Fruit fly (Drosophila melanogaster) whole organism, embryonic: Measurements from ENCODE around the gene PIG-B.

Source experiments
- Ada2b ChIP-seq: fragments of 200-800 bp; sonication (Bioruptor generic); IDR thresholded peaks from 2 replicates; pipeline ENCODE4 v1.3.6; 2022; ENCODE audit warnings: missing biosample characterization, missing genetic modification characterization
- Adf1 ChIP-seq: fragments of 200-800 bp; sonication (Bioruptor generic); IDR thresholded peaks from 2 replicates; pipeline ENCODE4 v1.3.6; 2022; ENCODE audit warnings: missing biosample characterization, missing genetic modification characterization
- Atf3 ChIP-seq: fragments of 200-800 bp; sonication (Bioruptor generic); optimal IDR thresholded peaks from 3 replicates; lab custom pipeline; 2016; ENCODE audit warnings: missing biosample characterization, missing genetic modification characterization
- CG10366 ChIP-seq: fragments of 200-800 bp; sonication (Bioruptor generic); IDR thresholded peaks from 2 replicates; pipeline ENCODE4 v1.3.6; 2022; ENCODE audit warnings: missing biosample characterization, missing genetic modification characterization
- CG11247 ChIP-seq: fragments of 200-800 bp; sonication (Bioruptor generic); IDR thresholded peaks from 2 replicates; pipeline ENCODE4 v1.3.6; 2022; ENCODE audit warnings: missing biosample characterization, missing genetic modification characterization
- CG11723 ChIP-seq: fragments of 200-800 bp; sonication (Bioruptor generic); optimal IDR thresholded peaks from 2 replicates; lab custom pipeline; 2017; ENCODE audit warnings: missing biosample characterization, mild to moderate bottlenecking, missing genetic modification characterization
- CG13424 ChIP-seq: fragments of 200-800 bp; sonication (Bioruptor generic); optimal IDR thresholded peaks from 2 replicates; lab custom pipeline; 2019; ENCODE audit warnings: missing biosample characterization, mild to moderate bottlenecking, missing genetic modification characterization, moderate library complexity
- CG14667 ChIP-seq: fragments of 200-800 bp; sonication (Bioruptor generic); IDR thresholded peaks from 2 replicates; pipeline ENCODE4 v1.3.6; 2022; ENCODE audit warnings: missing biosample characterization, missing genetic modification characterization
- CG1602 ChIP-seq: fragments of 200-800 bp; sonication (Bioruptor generic); optimal IDR thresholded peaks from 3 replicates; lab custom pipeline; 2016; ENCODE audit warnings: missing biosample characterization, missing genetic modification characterization
- CG17328 ChIP-seq: fragments of 200-800 bp; sonication (Bioruptor generic); IDR thresholded peaks from 2 replicates; pipeline ENCODE4 v1.3.6; 2022; ENCODE audit warnings: missing biosample characterization, missing genetic modification characterization
- CG17359 ChIP-seq: fragments of 200-800 bp; sonication (Bioruptor generic); optimal IDR thresholded peaks from 3 replicates; lab custom pipeline; 2018; ENCODE audit warnings: missing biosample characterization, mild to moderate bottlenecking, missing genetic modification characterization, moderate library complexity
- CG18262 ChIP-seq: fragments of 200-800 bp; optimal IDR thresholded peaks from 3 replicates; lab custom pipeline; 2019; ENCODE audit warnings: missing biosample characterization, mild to moderate bottlenecking, missing genetic modification characterization, moderate library complexity
- CG2120 ChIP-seq: fragments of 200-800 bp; sonication (Bioruptor generic); optimal IDR thresholded peaks from 3 replicates; lab custom pipeline; 2016; ENCODE audit warnings: missing biosample characterization, missing genetic modification characterization
- CG4404 ChIP-seq: fragments of 200-800 bp; sonication (Bioruptor generic); IDR thresholded peaks from 2 replicates; pipeline ENCODE4 v1.3.6; 2022; ENCODE audit warnings: missing biosample characterization, missing genetic modification characterization
- CG4424 ChIP-seq: fragments of 200-800 bp; sonication (Bioruptor generic); optimal IDR thresholded peaks from 3 replicates; lab custom pipeline; 2016; ENCODE audit warnings: missing biosample characterization, missing genetic modification characterization
- CG4707 ChIP-seq: fragments of 200-800 bp; sonication (Bioruptor generic); optimal IDR thresholded peaks from 2 replicates; lab custom pipeline; 2018; ENCODE audit warnings: missing biosample characterization, mild to moderate bottlenecking, missing genetic modification characterization, moderate library complexity
- CG5245 ChIP-seq: fragments of 200-800 bp; sonication (Bioruptor generic); optimal IDR thresholded peaks from 3 replicates; lab custom pipeline; 2016; ENCODE audit warnings: missing biosample characterization, missing genetic modification characterization
- CG6272 ChIP-seq: fragments of 200-800 bp; sonication (Bioruptor generic); IDR thresholded peaks from 2 replicates; pipeline ENCODE4 v1.3.6; 2022; ENCODE audit warnings: missing biosample characterization, missing genetic modification characterization
- CG6689 ChIP-seq: fragments of 200-800 bp; sonication (Bioruptor generic); IDR thresholded peaks from 2 replicates; pipeline ENCODE4 v1.3.6; 2022; ENCODE audit warnings: missing biosample characterization, missing genetic modification characterization
- CG7372 ChIP-seq: fragments of 200-800 bp; sonication (Bioruptor generic); IDR thresholded peaks from 2 replicates; pipeline ENCODE4 v1.3.6; 2022; ENCODE audit warnings: missing biosample characterization, missing genetic modification characterization
- CG7556 ChIP-seq: fragments of 200-800 bp; sonication (Bioruptor generic); optimal IDR thresholded peaks from 2 replicates; lab custom pipeline; 2017; ENCODE audit warnings: missing biosample characterization, mild to moderate bottlenecking, missing genetic modification characterization
- CG8924 ChIP-seq: fragments of 200-800 bp; optimal IDR thresholded peaks from 3 replicates; lab custom pipeline; 2019; ENCODE audit warnings: missing biosample characterization, mild to moderate bottlenecking, missing genetic modification characterization, moderate library complexity
- CG9215 ChIP-seq: fragments of 200-800 bp; sonication (Bioruptor generic); IDR thresholded peaks from 2 replicates; pipeline ENCODE4 v1.3.6; 2022; ENCODE audit warnings: missing biosample characterization, missing genetic modification characterization
- CoRest ChIP-seq: fragments of 200-800 bp; sonication (Bioruptor generic); optimal IDR thresholded peaks from 3 replicates; lab custom pipeline; 2018; ENCODE audit warnings: missing biosample characterization, mild to moderate bottlenecking, missing genetic modification characterization, moderate library complexity
- D19B ChIP-seq: fragments of 200-800 bp; sonication (Bioruptor generic); optimal IDR thresholded peaks from 2 replicates; lab custom pipeline; 2017; ENCODE audit warnings: missing biosample characterization, mild to moderate bottlenecking, missing genetic modification characterization
- Dip3 ChIP-seq: fragments of 200-800 bp; sonication (Bioruptor generic); optimal IDR thresholded peaks from 3 replicates; lab custom pipeline; 2016; ENCODE audit warnings: missing biosample characterization, missing genetic modification characterization
- Fer1 ChIP-seq: fragments of 200-800 bp; sonication (Bioruptor generic); optimal IDR thresholded peaks from 2 replicates; lab custom pipeline; 2017; ENCODE audit warnings: missing biosample characterization, mild to moderate bottlenecking, missing genetic modification characterization
- Gug ChIP-seq: fragments of 200-800 bp; sonication (Bioruptor generic); IDR thresholded peaks from 4 replicates; pipeline ENCODE4 v1.3.6; 2022; ENCODE audit warnings: missing biosample characterization, missing genetic modification characterization
- H15 ChIP-seq: fragments of 200-800 bp; sonication (Bioruptor generic); IDR thresholded peaks from 3 replicates; pipeline ENCODE4 v1.3.6; 2022; ENCODE audit warnings: missing biosample characterization, missing genetic modification characterization
- HHEX ChIP-seq: fragments of 200-800 bp; sonication (Bioruptor generic); optimal IDR thresholded peaks from 3 replicates; lab custom pipeline; 2017; ENCODE audit warnings: missing biosample characterization, mild to moderate bottlenecking, missing genetic modification characterization, missing genetic modification reagents
- HLHmδ ChIP-seq: fragments of 200-800 bp; sonication (Bioruptor generic); optimal IDR thresholded peaks from 2 replicates; lab custom pipeline; 2018; ENCODE audit warnings: missing biosample characterization, mild to moderate bottlenecking, missing genetic modification characterization, moderate library complexity
- Rfx ChIP-seq: fragments of 200-800 bp; sonication (Bioruptor generic); IDR thresholded peaks from 2 replicates; pipeline ENCODE4 v1.3.6; 2022; ENCODE audit warnings: missing biosample characterization, missing genetic modification characterization
- Ssrp ChIP-seq: fragments of 200-800 bp; sonication (Bioruptor generic); optimal IDR thresholded peaks from 2 replicates; lab custom pipeline; 2018; ENCODE audit warnings: missing biosample characterization, mild to moderate bottlenecking, missing genetic modification characterization, moderate library complexity
- Xbp1 ChIP-seq: fragments of 200-800 bp; sonication (Bioruptor generic); optimal IDR thresholded peaks from 3 replicates; lab custom pipeline; 2016; ENCODE audit warnings: missing biosample characterization, mild to moderate bottlenecking, missing genetic modification characterization
- esg ChIP-seq: fragments of 200-800 bp; sonication (Bioruptor generic); conservative IDR thresholded peaks from 2 replicates; pipeline ENCODE4 v1.3.6; 2022; ENCODE audit warnings: missing biosample characterization, missing genetic modification characterization
- exex ChIP-seq: fragments of 200-800 bp; sonication (Bioruptor generic); optimal IDR thresholded peaks from 4 replicates; lab custom pipeline; 2018; ENCODE audit warnings: missing biosample characterization, mild to moderate bottlenecking, missing genetic modification characterization, moderate library complexity
- gsb ChIP-seq: fragments of 200-800 bp; sonication (Bioruptor generic); IDR thresholded peaks from 2 replicates; pipeline ENCODE4 v1.3.6; 2022; ENCODE audit warnings: missing biosample characterization, missing genetic modification characterization
- maf-S ChIP-seq: fragments of 200-800 bp; sonication (Bioruptor generic); optimal IDR thresholded peaks from 2 replicates; lab custom pipeline; 2016; ENCODE audit warnings: missing biosample characterization, missing genetic modification characterization
- phol ChIP-seq: fragments of 200-800 bp; sonication (Bioruptor generic); optimal IDR thresholded peaks from 3 replicates; lab custom pipeline; 2018; ENCODE audit warnings: missing biosample characterization, mild to moderate bottlenecking, missing genetic modification characterization, moderate library complexity
- psq ChIP-seq: fragments of 200-800 bp; sonication (Bioruptor generic); optimal IDR thresholded peaks from 2 replicates; lab custom pipeline; 2017; ENCODE audit warnings: missing biosample characterization, missing genetic modification characterization
- pum ChIP-seq: fragments of 200-800 bp; sonication (Bioruptor generic); optimal IDR thresholded peaks from 2 replicates; lab custom pipeline; 2016; ENCODE audit warnings: missing biosample characterization, missing genetic modification characterization
- schlank ChIP-seq: fragments of 200-800 bp; sonication (Bioruptor generic); optimal IDR thresholded peaks from 2 replicates; lab custom pipeline; 2018; ENCODE audit warnings: missing biosample characterization, mild to moderate bottlenecking, missing genetic modification characterization
- scrt ChIP-seq: fragments of 200-800 bp; sonication (Bioruptor generic); optimal IDR thresholded peaks from 2 replicates; lab custom pipeline; 2018; ENCODE audit warnings: missing biosample characterization, mild to moderate bottlenecking, missing genetic modification characterization, moderate library complexity
- sisA ChIP-seq: fragments of 200-800 bp; sonication (Bioruptor generic); IDR thresholded peaks from 2 replicates; pipeline ENCODE4 v1.3.6; 2022; ENCODE audit warnings: missing biosample characterization, missing genetic modification characterization
- slbo ChIP-seq: fragments of 200-800 bp; sonication (Bioruptor generic); IDR thresholded peaks from 2 replicates; pipeline ENCODE4 v1.3.6; 2022; ENCODE audit warnings: missing biosample characterization, missing genetic modification characterization
- sug ChIP-seq: fragments of 200-800 bp; optimal IDR thresholded peaks from 2 replicates; lab custom pipeline; 2019; ENCODE audit warnings: missing biosample characterization, mild to moderate bottlenecking, missing genetic modification characterization, moderate library complexity
- trh ChIP-seq: fragments of 200-800 bp; sonication (Bioruptor generic); optimal IDR thresholded peaks from 2 replicates; lab custom pipeline; 2016; ENCODE audit warnings: missing biosample characterization, missing genetic modification characterization
- unpg ChIP-seq: fragments of 200-800 bp; sonication (Bioruptor generic); optimal IDR thresholded peaks from 3 replicates; lab custom pipeline; 2018; ENCODE audit warnings: missing biosample characterization, mild to moderate bottlenecking, missing genetic modification characterization, moderate library complexity
- usp ChIP-seq: fragments of >200 bp; optimal IDR thresholded peaks from 2 replicates; lab custom pipeline; 2017; ENCODE audit warnings: missing biosample characterization, missing genetic modification characterization
- vvl ChIP-seq: fragments of 200-800 bp; sonication (Bioruptor generic); IDR thresholded peaks from 2 replicates; pipeline ENCODE4 v1.3.6; 2022; ENCODE audit warnings: missing biosample characterization, missing genetic modification characterization
- wor ChIP-seq: fragments of 200-800 bp; sonication (Bioruptor generic); IDR thresholded peaks from 2 replicates; pipeline ENCODE4 v1.3.6; 2022; ENCODE audit warnings: missing biosample characterization, missing genetic modification characterization

Gene PIG-B

dm6 chr3L:3771406-3771935 is 39.6 kb upstream of the PIG-B start (continued):
- TF ChIP-seq vvl (peak; percentile 91), CG9215 (GFP tag; lab: Robert Waterston, UW) (no peak; the same call in 1 of the 2 replicates), CoRest (peak; percentile 88), D19B (GFP tag; lab: Kevin White, UChicago) (peak; percentile 36), CG11723 (GFP tag; lab: Kevin White, UChicago) (peak; percentile 16), CG11247 (GFP tag; lab: Robert Waterston, UW) (peak; percentile 74), CG8924 (tag; lab: Kevin White, UChicago) (peak; percentile 89), Atf3 (GFP tag; lab: Kevin White, UChicago) (no peak), H15 (peak; percentile 73; the same call in 2 of the 3 replicates), Ada2b (GFP tag; lab: Robert Waterston, UW) (peak; percentile 92), Dip3 (peak; percentile 2), CG6689 (GFP tag; lab: Robert Waterston, UW) (peak; percentile 84), Adf1 (GFP tag; lab: Robert Waterston, UW) (peak; percentile 52), scrt (GFP tag; lab: Kevin White, UChicago) (peak; percentile 70), CG10366 (GFP tag; lab: Robert Waterston, UW) (peak; percentile 64), sisA (peak; percentile 76), unpg (GFP tag; lab: Kevin White, UChicago) (peak; percentile 79), Rfx (GFP tag; lab: Robert Waterston, UW) (peak; percentile 94), psq (GFP tag; lab: Kevin White, UChicago) (no peak), CG17359 (tag; lab: Kevin White, UChicago) (peak; percentile 75), phol (tag; lab: Kevin White, UChicago) (peak; percentile 44), CG6272 (peak; percentile 75), gsb (GFP tag; lab: Robert Waterston, UW) (peak; percentile 66), sug (tag; lab: Kevin White, UChicago) (peak; percentile 84), CG4424 (GFP tag; lab: Kevin White, UChicago) (peak; percentile 42), esg (GFP tag; lab: Robert Waterston, UW) (peak; percentile 69), CG14667 (GFP tag; lab: Robert Waterston, UW) (peak; percentile 88; the same call in 1 of the 2 replicates), exex (peak; percentile 55), maf-S (no peak), Fer1 (peak; percentile 82), schlank (tag; lab: Kevin White, UChicago) (no peak), trh (peak; percentile 4), HHEX (peak; percentile 63), CG7372 (GFP tag; lab: Robert Waterston, UW) (peak; percentile 84), CG7556 (peak; percentile 78), CG17328 (peak; percentile 43; the same call in 1 of the 2 replicates), Xbp1 (peak; percentile 68), CG13424 (tag; lab: Kevin White, UChicago) (peak; percentile 82), CG2120 (GFP tag; lab: Kevin White, UChicago) (peak; percentile 67), Ssrp (tag; lab: Kevin White, UChicago) (peak; percentile 53), HLHmδ (GFP tag; lab: Kevin White, UChicago) (no peak), CG5245 (GFP tag; lab: Kevin White, UChicago) (peak; percentile 19), CG4404 (peak; percentile 37), usp (GFP tag; lab: Kevin White, UChicago) (no peak), pum (GFP tag; lab: Kevin White, UChicago) (no peak), CG18262 (tag; lab: Kevin White, UChicago) (peak; percentile 52), CG1602 (GFP tag; lab: Kevin White, UChicago) (peak; percentile 5), CG4707 (GFP tag; lab: Kevin White, UChicago) (peak; percentile 38), slbo (GFP tag; lab: Robert Waterston, UW) (peak; percentile 94), wor (peak; percentile 56), Gug (peak; percentile 64)
